Worm (Caenorhabditis elegans) whole organism, late embryonic: ENCODE measurements around the gene C01G6.3.

Experiments
- K02D7.2 ChIP-seq: sonication (generic microtip); optimal IDR thresholded peaks from 2 replicates; lab custom pipeline; 2017; ENCODE audit warnings: mild to moderate bottlenecking, missing genetic modification characterization, missing compliant biosample characterization
- K09A11.1 ChIP-seq: sonication (generic microtip); optimal IDR thresholded peaks from 2 replicates; lab custom pipeline; 2017; ENCODE audit warnings: antibody characterized with exemption, mild to moderate bottlenecking, missing genetic modification characterization, missing compliant biosample characterization; ENCODE audit not compliant: insufficient read depth
- Y22D7AL.16 ChIP-seq: sonication (generic microtip); optimal IDR thresholded peaks from 2 replicates; lab custom pipeline; 2016; ENCODE audit warnings: missing genetic modification characterization, missing compliant biosample characterization
- ama-1 ChIP-seq: fragments of 150-350 bp; optimal IDR thresholded peaks from 2 replicates; lab custom pipeline; 2014
- ceh-14 ChIP-seq: sonication (generic microtip); optimal IDR thresholded peaks from 2 replicates; lab custom pipeline; 2016; ENCODE audit warnings: missing genotype, missing genetic modification characterization, missing compliant biosample characterization
- ceh-19 ChIP-seq: fragments of 200-800 bp; sonication (Bioruptor generic); optimal IDR thresholded peaks from 2 replicates; lab custom pipeline; 2018; ENCODE audit warnings: mild to moderate bottlenecking, missing genetic modification characterization, missing compliant biosample characterization
- ceh-22 ChIP-seq: sonication (generic microtip); optimal IDR thresholded peaks from 2 replicates; lab custom pipeline; 2017; ENCODE audit warnings: missing biosample characterization, missing genetic modification characterization
- ceh-30 ChIP-seq: fragments of 150-350 bp; optimal IDR thresholded peaks from 2 replicates; lab custom pipeline; 2014; ENCODE audit warnings: missing biosample characterization, missing genetic modification characterization
- ceh-31 ChIP-seq: sonication (generic microtip); optimal IDR thresholded peaks from 2 replicates; lab custom pipeline; 2016; ENCODE audit warnings: missing genetic modification characterization, missing compliant biosample characterization
- ceh-34 ChIP-seq: sonication (generic microtip); optimal IDR thresholded peaks from 2 replicates; lab custom pipeline; 2016; ENCODE audit warnings: mild to moderate bottlenecking, missing genetic modification characterization, missing compliant biosample characterization
- ceh-45 ChIP-seq: fragments of 200-800 bp; sonication (Bioruptor generic); IDR thresholded peaks from 2 replicates; pipeline ENCODE4 v1.3.6; 2022; ENCODE audit warnings: missing genetic modification reagents, missing genetic modification characterization, missing compliant biosample characterization
- ceh-48 ChIP-seq: sonication (generic microtip); optimal IDR thresholded peaks from 2 replicates; lab custom pipeline; 2016; ENCODE audit warnings: missing genetic modification characterization, inconsistent platforms, missing compliant biosample characterization
- ceh-6 ChIP-seq: fragments of 200-800 bp; sonication (Bioruptor generic); optimal IDR thresholded peaks from 2 replicates; lab custom pipeline; 2018; ENCODE audit warnings: mild to moderate bottlenecking, missing genetic modification characterization, missing compliant biosample characterization
- ceh-9 ChIP-seq: sonication (generic microtip); optimal IDR thresholded peaks from 2 replicates; lab custom pipeline; 2016; ENCODE audit warnings: mild to moderate bottlenecking, missing genetic modification characterization, inconsistent platforms, missing compliant biosample characterization
- che-1 ChIP-seq: sonication (generic microtip); optimal IDR thresholded peaks from 2 replicates; lab custom pipeline; 2016; ENCODE audit warnings: mild to moderate bottlenecking, missing genetic modification characterization, missing compliant biosample characterization
- dve-1 ChIP-seq: sonication (generic microtip); optimal IDR thresholded peaks from 2 replicates; lab custom pipeline; 2017; ENCODE audit warnings: antibody characterized with exemption, mild to moderate bottlenecking, missing genetic modification characterization, missing compliant biosample characterization
- elt-4 ChIP-seq: sonication (generic microtip); optimal IDR thresholded peaks from 2 replicates; lab custom pipeline; 2016; ENCODE audit warnings: missing genetic modification characterization, missing compliant biosample characterization
- eyg-1 ChIP-seq: sonication (generic microtip); optimal IDR thresholded peaks from 2 replicates; lab custom pipeline; 2016; ENCODE audit warnings: missing genotype, missing genetic modification characterization, missing compliant biosample characterization
- fax-1 ChIP-seq: sonication (generic microtip); optimal IDR thresholded peaks from 2 replicates; lab custom pipeline; 2016; ENCODE audit warnings: missing genotype, missing genetic modification characterization, missing compliant biosample characterization
- fkh-6 ChIP-seq: sonication (generic microtip); optimal IDR thresholded peaks from 2 replicates; lab custom pipeline; 2016; ENCODE audit warnings: missing genetic modification characterization, missing compliant biosample characterization
- gmeb-2 ChIP-seq: sonication (generic microtip); optimal IDR thresholded peaks from 2 replicates; lab custom pipeline; 2016; ENCODE audit warnings: missing genetic modification characterization, inconsistent platforms, missing compliant biosample characterization
- hlh-15 ChIP-seq: sonication (generic microtip); optimal IDR thresholded peaks from 2 replicates; lab custom pipeline; 2016; ENCODE audit warnings: missing genetic modification characterization, missing compliant biosample characterization
- hlh-6 ChIP-seq: sonication (generic microtip); optimal IDR thresholded peaks from 2 replicates; lab custom pipeline; 2016; ENCODE audit warnings: missing genotype, missing genetic modification characterization, missing compliant biosample characterization
- lim-6 ChIP-seq: sonication (generic microtip); optimal IDR thresholded peaks from 2 replicates; lab custom pipeline; 2016; ENCODE audit warnings: missing genetic modification characterization, missing compliant biosample characterization
- madf-2 ChIP-seq: sonication (generic microtip); optimal IDR thresholded peaks from 2 replicates; lab custom pipeline; 2017; ENCODE audit warnings: missing genetic modification characterization, missing compliant biosample characterization
- mec-3 ChIP-seq: sonication (generic microtip); optimal IDR thresholded peaks from 2 replicates; lab custom pipeline; 2016; ENCODE audit warnings: borderline replicate concordance, missing genetic modification characterization, missing compliant biosample characterization
- nfya-1 ChIP-seq: sonication (generic microtip); optimal IDR thresholded peaks from 2 replicates; lab custom pipeline; 2017; ENCODE audit warnings: missing genetic modification characterization, mild to moderate bottlenecking, missing compliant biosample characterization, antibody characterized with exemption, moderate library complexity
- nhr-232 ChIP-seq: sonication (generic microtip); optimal IDR thresholded peaks from 2 replicates; lab custom pipeline; 2016; ENCODE audit warnings: missing genetic modification characterization, missing compliant biosample characterization
- odd-2 ChIP-seq: sonication (generic microtip); optimal IDR thresholded peaks from 2 replicates; lab custom pipeline; 2017; ENCODE audit warnings: antibody characterized with exemption, mild to moderate bottlenecking, missing genetic modification characterization, missing compliant biosample characterization
- pat-9 ChIP-seq: fragments of 200-800 bp; sonication (Bioruptor generic); optimal IDR thresholded peaks from 2 replicates; lab custom pipeline; 2018; ENCODE audit warnings: mild to moderate bottlenecking, missing genetic modification characterization, moderate library complexity, missing compliant biosample characterization
- sdc-2 ChIP-seq: sonication (generic microtip); optimal IDR thresholded peaks from 2 replicates; lab custom pipeline; 2016; ENCODE audit warnings: missing genotype, missing genetic modification characterization, missing compliant biosample characterization
- tbx-2 ChIP-seq: sonication (generic microtip); optimal IDR thresholded peaks from 2 replicates; lab custom pipeline; 2016; ENCODE audit warnings: missing genetic modification characterization, missing compliant biosample characterization
- ttx-3 ChIP-seq: sonication (generic microtip); optimal IDR thresholded peaks from 2 replicates; lab custom pipeline; 2016; ENCODE audit warnings: missing genetic modification reagents, missing genetic modification characterization, missing compliant biosample characterization
- unc-55 ChIP-seq: sonication (generic microtip); optimal IDR thresholded peaks from 2 replicates; lab custom pipeline; 2017; ENCODE audit warnings: missing biosample characterization, missing genetic modification reagents, missing genetic modification characterization
- unc-86 ChIP-seq: sonication (generic microtip); optimal IDR thresholded peaks from 2 replicates; lab custom pipeline; 2016; ENCODE audit warnings: missing genetic modification characterization, missing compliant biosample characterization
- zip-5 ChIP-seq: sonication (generic microtip); optimal IDR thresholded peaks from 2 replicates; lab custom pipeline; 2016; ENCODE audit warnings: missing genetic modification characterization, missing compliant biosample characterization

The C01G6.3 gene

ce11 chrII:9232923-9233322 is 36.8 kb upstream of the C01G6.3 start, which contains the start of gene T26C5.2:
TSS of gene T26C5.2 (plus strand) at chrII:9233223.
- TF ChIP-seq ama-1 (lab: Kevin White, UChicago), result no peak
- no peak for TF ChIP-seq ttx-3 (tag; lab: Kevin White, UChicago)
- TF ChIP-seq dve-1 (tag; lab: Kevin White, UChicago), result no peak
- TF ChIP-seq, all 69 proteins: peak for 0

- no peak for TF ChIP-seq ceh-34 (tag; lab: Kevin White, UChicago)
- no peak for TF ChIP-seq che-1 (tag; lab: Kevin White, UChicago)
- no peak for TF ChIP-seq gmeb-2 (tag; lab: Kevin White, UChicago)
- no peak for TF ChIP-seq dve-1 (tag; lab: Kevin White, UChicago)
- no peak for TF ChIP-seq sdc-2 (tag; lab: Kevin White, UChicago)
- no peak for TF ChIP-seq ceh-30
- TF ChIP-seq fax-1 (tag; lab: Kevin White, UChicago), result no peak
- no peak for TF ChIP-seq pat-9 (tag; lab: Kevin White, UChicago)
- no peak for TF ChIP-seq nhr-232 (tag; lab: Kevin White, UChicago)
These were observed 35.9 kb upstream of the C01G6.3 start for ce11 chrII:9233813-9234212.

- TF ChIP-seq ceh-45 (GFP tag; lab: Robert Waterston, UW), result no peak
- TF ChIP-seq, all 69 proteins: peak for 0
These were observed 33.4 kb upstream of the C01G6.3 start, which contains the start of gene T26C5.3 for ce11 chrII:9236283-9236682. TSS of gene T26C5.3 (plus strand) at chrII:9236583.

ce11 chrII:9236972-9237371 is 32.7 kb upstream of the C01G6.3 start:
- no peak for TF ChIP-seq ceh-9 (tag; lab: Kevin White, UChicago)
- no peak for TF ChIP-seq ceh-30
- no peak for TF ChIP-seq lim-6 (tag; lab: Kevin White, UChicago)
- TF ChIP-seq odd-2, result no peak
- TF ChIP-seq ceh-19 (GFP tag; lab: Kevin White, UChicago), result no peak
- TF ChIP-seq sdc-2 (tag; lab: Kevin White, UChicago), result no peak
- TF ChIP-seq zip-5 (tag; lab: Kevin White, UChicago), result no peak

ce11 chrII:9237719-9238118 is 32.0 kb upstream of the C01G6.3 start:
- no peak for TF ChIP-seq eyg-1 (tag; lab: Kevin White, UChicago)
- TF ChIP-seq K02D7.2 (tag; lab: Kevin White, UChicago), result no peak
- no peak for TF ChIP-seq K09A11.1 (tag; lab: Kevin White, UChicago)
- TF ChIP-seq lim-6 (tag; lab: Kevin White, UChicago), result no peak
- TF ChIP-seq ceh-14 (tag; lab: Kevin White, UChicago), result no peak
- no peak for TF ChIP-seq odd-2
- no peak for TF ChIP-seq sdc-2 (tag; lab: Kevin White, UChicago)
- TF ChIP-seq ceh-22 (tag; lab: Kevin White, UChicago), result no peak
- no peak for TF ChIP-seq Y22D7AL.16 (tag; lab: Kevin White, UChicago)
- no peak for TF ChIP-seq hlh-6
- no peak for TF ChIP-seq fkh-6 (tag; lab: Kevin White, UChicago)
- TF ChIP-seq, all 69 proteins: peak for 0

ce11 chrII:9241610-9242009 is 28.1 kb upstream of the C01G6.3 start:
- TF ChIP-seq Y22D7AL.16 (tag; lab: Kevin White, UChicago), result no peak
- TF ChIP-seq unc-86 (tag; lab: Kevin White, UChicago), result no peak
- TF ChIP-seq hlh-15, result no peak
- TF ChIP-seq nfya-1 (tag; lab: Kevin White, UChicago), result no peak
- TF ChIP-seq fax-1 (tag; lab: Kevin White, UChicago), result no peak
- no peak for TF ChIP-seq ceh-31
- TF ChIP-seq nhr-232 (tag; lab: Kevin White, UChicago), result no peak
- no peak for TF ChIP-seq elt-4 (tag; lab: Kevin White, UChicago)
- TF ChIP-seq tbx-2 (tag; lab: Kevin White, UChicago), result no peak
- TF ChIP-seq ceh-6 (GFP tag; lab: Kevin White, UChicago), result no peak
- no peak for TF ChIP-seq madf-2 (tag; lab: Kevin White, UChicago)
- no peak for TF ChIP-seq unc-55 (GFP tag; lab: Kevin White, UChicago)
- no peak for TF ChIP-seq sdc-2 (tag; lab: Kevin White, UChicago)
- TF ChIP-seq odd-2, result no peak
- TF ChIP-seq mec-3 (tag; lab: Kevin White, UChicago), result no peak
- no peak for TF ChIP-seq ttx-3 (tag; lab: Kevin White, UChicago)
- TF ChIP-seq ceh-48 (tag; lab: Kevin White, UChicago), result no peak
